Fruit fly (Drosophila melanogaster) whole organism, adult: ENCODE results near the gene Top1.

Experiments used
- CG11617 ChIP-seq: fragments of 200-800 bp; sonication (Bioruptor generic); optimal IDR thresholded peaks from 2 replicates; lab custom pipeline; 2017; ENCODE audit warnings: mild to moderate bottlenecking, missing biosample characterization, missing genetic modification reagents, missing genetic modification characterization
- CG12768 ChIP-seq: fragments of 200-800 bp; sonication (Bioruptor generic); optimal IDR thresholded peaks from 2 replicates; lab custom pipeline; 2017; ENCODE audit warnings: missing biosample characterization, missing genetic modification characterization, mild to moderate bottlenecking, moderate library complexity, missing genetic modification reagents
- CG14711 ChIP-seq: fragments of 200-800 bp; sonication (Bioruptor generic); optimal IDR thresholded peaks from 2 replicates; lab custom pipeline; 2018; ENCODE audit warnings: missing biosample characterization, mild to moderate bottlenecking, missing genetic modification characterization, moderate library complexity
- CG1620 ChIP-seq: fragments of 200-800 bp; sonication (Bioruptor generic); optimal IDR thresholded peaks from 2 replicates; lab custom pipeline; 2016; ENCODE audit warnings: missing biosample characterization, missing genetic modification characterization
- CG33017 ChIP-seq: fragments of 200-800 bp; sonication (Bioruptor generic); optimal IDR thresholded peaks from 2 replicates; lab custom pipeline; 2018; ENCODE audit warnings: missing biosample characterization, mild to moderate bottlenecking, missing genetic modification characterization, moderate library complexity
- CG5204 ChIP-seq: fragments of 200-800 bp; sonication (Bioruptor generic); optimal IDR thresholded peaks from 2 replicates; lab custom pipeline; 2016; ENCODE audit warnings: missing biosample characterization, missing genetic modification characterization
- CG7045 ChIP-seq: fragments of 200-800 bp; sonication (Bioruptor generic); optimal IDR thresholded peaks from 2 replicates; lab custom pipeline; 2017; ENCODE audit warnings: missing biosample characterization, mild to moderate bottlenecking, missing genetic modification characterization
- CG7101 ChIP-seq: fragments of 200-800 bp; sonication (Bioruptor generic); optimal IDR thresholded peaks from 2 replicates; lab custom pipeline; 2018; ENCODE audit warnings: missing biosample characterization, mild to moderate bottlenecking, missing genetic modification characterization, moderate library complexity
- Clk ChIP-seq: fragments of 200-800 bp; sonication (Bioruptor generic); optimal IDR thresholded peaks from 2 replicates; lab custom pipeline; 2017; ENCODE audit warnings: missing biosample characterization, missing genetic modification characterization
- Crg-1 ChIP-seq: fragments of 200-800 bp; sonication (Bioruptor generic); optimal IDR thresholded peaks from 2 replicates; lab custom pipeline; 2016; ENCODE audit warnings: missing biosample characterization, missing genetic modification characterization
- Hr96 ChIP-seq: fragments of 200-800 bp; sonication (Bioruptor generic); optimal IDR thresholded peaks from 2 replicates; lab custom pipeline; 2016; ENCODE audit warnings: missing biosample characterization, missing genetic modification characterization
- Mnt ChIP-seq: fragments of 200-800 bp; sonication (Bioruptor generic); optimal IDR thresholded peaks from 2 replicates; lab custom pipeline; 2016; ENCODE audit warnings: missing biosample characterization, mild to moderate bottlenecking, missing genetic modification characterization
- bab1 ChIP-seq: fragments of 200-800 bp; sonication (Bioruptor generic); optimal IDR thresholded peaks from 3 replicates; lab custom pipeline; 2019; ENCODE audit warnings: missing biosample characterization, mild to moderate bottlenecking, missing genetic modification characterization, moderate library complexity
- cic ChIP-seq: fragments of 200-800 bp; sonication (Bioruptor generic); optimal IDR thresholded peaks from 2 replicates; lab custom pipeline; 2017; ENCODE audit warnings: missing biosample characterization, mild to moderate bottlenecking, missing genetic modification characterization, moderate library complexity
- cnc ChIP-seq, 2 experiments: fragments of >200 bp; optimal IDR thresholded peaks; 2 replicates each; lab custom pipeline; 2017
- kay ChIP-seq: fragments of 200-800 bp; sonication (Bioruptor generic); peaks from one replicate; lab custom pipeline; 2016; ENCODE audit warnings: missing biosample characterization, missing genetic modification characterization, borderline replicate concordance
- ovo ChIP-seq: fragments of 200-800 bp; sonication (Bioruptor generic); optimal IDR thresholded peaks from 2 replicates; lab custom pipeline; 2016; ENCODE audit warnings: missing biosample characterization, missing genetic modification characterization
- pad ChIP-seq: fragments of 200-800 bp; sonication (Bioruptor generic); optimal IDR thresholded peaks from 3 replicates; lab custom pipeline; 2017; ENCODE audit warnings: missing biosample characterization, missing genetic modification characterization, mild to moderate bottlenecking, moderate library complexity, missing genetic modification reagents
- tj ChIP-seq: fragments of 200-800 bp; sonication (Bioruptor generic); optimal IDR thresholded peaks from 3 replicates; lab custom pipeline; 2017; ENCODE audit warnings: missing biosample characterization, mild to moderate bottlenecking, missing genetic modification characterization, moderate library complexity
- toe ChIP-seq: fragments of 200-800 bp; sonication (Bioruptor generic); optimal IDR thresholded peaks from 2 replicates; lab custom pipeline; 2016; ENCODE audit warnings: missing biosample characterization, missing genetic modification characterization

Gene Top1

dm6 chrX:15328148-15328718 is 9.0 kb downstream of the Top1 start, which contains the start of gene dah:
dah (plus strand) TSS chrX:15328342.
- no peak for TF ChIP-seq CG5204 (GFP tag; lab: Kevin White, UChicago)
- TF ChIP-seq CG11617 (GFP tag; lab: Kevin White, UChicago), result no peak
- no peak for TF ChIP-seq kay (GFP tag; lab: Kevin White, UChicago)
- no peak for TF ChIP-seq CG12768 (GFP tag; lab: Kevin White, UChicago)
- no peak for TF ChIP-seq cnc (optimal IDR thresholded peaks at IDR 0.05; lab: Kevin White, UChicago)
- no peak for TF ChIP-seq CG14711 (tag; lab: Kevin White, UChicago)
- TF ChIP-seq ovo (GFP tag; lab: Kevin White, UChicago), result no peak
- TF ChIP-seq CG7101 (tag; lab: Kevin White, UChicago), result no peak
- no peak for TF ChIP-seq CG7045
- TF ChIP-seq bab1, result no peak
- TF ChIP-seq CG1620, result no peak

- no peak for TF ChIP-seq CG33017 (tag; lab: Kevin White, UChicago)
- TF ChIP-seq CG1620, result no peak
- TF ChIP-seq cnc (optimal IDR thresholded peaks at IDR 0.05; lab: Kevin White, UChicago), result no peak
- no peak for TF ChIP-seq CG5204 (GFP tag; lab: Kevin White, UChicago)
- peak; percentile 3 for TF ChIP-seq CG11617 (GFP tag; lab: Kevin White, UChicago)
- no peak for TF ChIP-seq Clk (GFP tag; lab: Kevin White, UChicago)
- TF ChIP-seq kay (GFP tag; lab: Kevin White, UChicago), result no peak
- peak; percentile 14 for TF ChIP-seq CG7101 (tag; lab: Kevin White, UChicago)
- peak; percentile 47 for TF ChIP-seq CG12768 (GFP tag; lab: Kevin White, UChicago)
- TF ChIP-seq CG14711 (tag; lab: Kevin White, UChicago), result peak; percentile 20
- TF ChIP-seq Crg-1 (GFP tag; lab: Kevin White, UChicago), result no peak
- TF ChIP-seq Mnt, result peak; percentile 70
- peak; percentile 1 for TF ChIP-seq CG7045
- TF ChIP-seq cic (GFP tag; lab: Kevin White, UChicago), result peak; percentile 78
- TF ChIP-seq pad (GFP tag; lab: Kevin White, UChicago), result peak; percentile 97
- TF ChIP-seq toe (GFP tag; lab: Kevin White, UChicago), result no peak
- no peak for TF ChIP-seq bab1
- TF ChIP-seq tj, result peak; percentile 37
- peak; percentile 76 for TF ChIP-seq ovo (GFP tag; lab: Kevin White, UChicago)
- no peak for TF ChIP-seq Hr96
These were observed 14.0 kb downstream of the Top1 start, which contains the start of the genes CG9114 and HDAC6 for dm6 chrX:15333066-15333874. CG9114 (minus strand) TSS chrX:15333154. HDAC6 (plus strand) TSS chrX:15333310.

- no peak for TF ChIP-seq Clk (GFP tag; lab: Kevin White, UChicago)
- no peak for TF ChIP-seq tj
- no peak for TF ChIP-seq cic (GFP tag; lab: Kevin White, UChicago)
- TF ChIP-seq pad (GFP tag; lab: Kevin White, UChicago), result no peak
- TF ChIP-seq kay (GFP tag; lab: Kevin White, UChicago), result no peak
- TF ChIP-seq CG11617 (GFP tag; lab: Kevin White, UChicago), result no peak
- peak; percentile 26 for TF ChIP-seq Mnt
These were observed 15.7 kb downstream of the Top1 start for dm6 chrX:15334999-15335398.

- TF ChIP-seq CG33017 (tag; lab: Kevin White, UChicago) (peak; percentile 61), tj (peak; percentile 56), Clk (GFP tag; lab: Kevin White, UChicago) (no peak), CG14711 (tag; lab: Kevin White, UChicago) (peak; percentile 71), Hr96 (peak; percentile 43), CG5204 (GFP tag; lab: Kevin White, UChicago) (no peak), CG12768 (GFP tag; lab: Kevin White, UChicago) (peak; percentile 43), Mnt (peak; percentile 48), CG1620 (no peak), Crg-1 (GFP tag; lab: Kevin White, UChicago) (no peak), CG7101 (tag; lab: Kevin White, UChicago) (peak; percentile 77), CG7045 (peak; percentile 43), toe (GFP tag; lab: Kevin White, UChicago) (no peak), pad (GFP tag; lab: Kevin White, UChicago) (peak; percentile 48), CG11617 (GFP tag; lab: Kevin White, UChicago) (peak; percentile 75), cnc (optimal IDR thresholded peaks at IDR 0.05; lab: Kevin White, UChicago) (peak; percentile 36 to 79), bab1 (no peak), ovo (GFP tag; lab: Kevin White, UChicago) (no peak), kay (GFP tag; lab: Kevin White, UChicago) (no peak), cic (GFP tag; lab: Kevin White, UChicago) (peak; percentile 87)
These were observed 16.7 kb downstream of the Top1 start for dm6 chrX:15335845-15336453.

- TF ChIP-seq pad (GFP tag; lab: Kevin White, UChicago) (no peak), Clk (GFP tag; lab: Kevin White, UChicago) (no peak), CG5204 (GFP tag; lab: Kevin White, UChicago) (no peak), Crg-1 (GFP tag; lab: Kevin White, UChicago) (no peak), bab1 (no peak), kay (GFP tag; lab: Kevin White, UChicago) (no peak), Hr96 (no peak), toe (GFP tag; lab: Kevin White, UChicago) (no peak), CG7045 (no peak), CG14711 (tag; lab: Kevin White, UChicago) (no peak), CG33017 (tag; lab: Kevin White, UChicago) (no peak), CG11617 (GFP tag; lab: Kevin White, UChicago) (no peak), Mnt (no peak), CG12768 (GFP tag; lab: Kevin White, UChicago) (no peak), cnc (optimal IDR thresholded peaks at IDR 0.05; lab: Kevin White, UChicago) (no peak), CG7101 (tag; lab: Kevin White, UChicago) (no peak), CG1620 (no peak), ovo (GFP tag; lab: Kevin White, UChicago) (no peak), cic (GFP tag; lab: Kevin White, UChicago) (no peak), tj (no peak)
These were observed 22.7 kb downstream of the Top1 start, which contains the start of gene CG9123 for dm6 chrX:15342017-15342416. CG9123 (minus strand) TSS chrX:15342117.
